Worm (Caenorhabditis elegans) whole organism, L2 larva: Measurements from ENCODE around the gene sma-2.

Experiments
- ceh-16 ChIP-seq: fragments of 150-350 bp; optimal IDR thresholded peaks from 2 replicates; lab custom pipeline; 2014; ENCODE audit warnings: missing biosample characterization, missing genetic modification characterization
- lin-39 ChIP-seq: fragments of 150-350 bp; optimal IDR thresholded peaks from 2 replicates; lab custom pipeline; 2014; ENCODE audit warnings: missing biosample characterization, missing genetic modification reagents, missing genetic modification characterization
- lsy-2 ChIP-seq, 2 experiments: fragments of 150-350 bp in 1 of 2; sonication (generic microtip) in 1 of 2; optimal IDR thresholded peaks; 2 replicates each; lab custom pipeline; 2014 to 2017; ENCODE audit warnings: missing biosample characterization in 2 of 2, missing genetic modification characterization in 2 of 2
- unc-39 ChIP-seq: fragments of 150-350 bp; optimal IDR thresholded peaks from 2 replicates; lab custom pipeline; 2014; ENCODE audit warnings: missing biosample characterization, missing genetic modification characterization

DNA sequence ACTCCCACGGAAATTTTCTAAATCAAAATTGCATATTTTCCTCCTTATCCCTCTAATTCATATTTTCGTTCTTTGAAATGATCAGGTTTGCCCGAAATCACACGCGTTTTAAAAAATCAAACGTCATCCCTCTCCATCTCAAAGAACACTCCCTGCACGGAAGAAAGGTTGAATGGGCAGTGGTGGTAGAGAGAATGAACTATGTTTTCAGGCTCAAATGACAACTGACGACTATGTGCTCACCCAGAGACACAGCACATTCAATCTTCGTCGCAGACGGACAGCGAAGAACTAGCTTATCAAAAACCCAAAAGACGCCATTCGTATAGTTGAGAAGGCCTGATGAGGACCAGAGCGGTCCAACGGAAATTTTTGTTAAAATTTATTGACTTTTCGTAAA is 9.7 kb upstream of the sma-2 start:
- TF ChIP-seq ceh-16 (tag; lab: Kevin White, UChicago) = no peak
- no peak for TF ChIP-seq lin-39 (tag; lab: Kevin White, UChicago)
- TF ChIP-seq unc-39 (tag; lab: Kevin White, UChicago) = no peak
- TF ChIP-seq lsy-2 (tag; optimal IDR thresholded peaks at IDR 0.05; lab: Kevin White, UChicago) = peak in 1 of 2 experiments; percentile 26
